Fruit fly (Drosophila melanogaster): Measurements from ENCODE around the gene CG17027.

- TF ChIP-seq CG34406 (GFP tag; optimal IDR thresholded peaks at IDR 0.05) (no peak), salr (GFP tag; optimal IDR thresholded peaks at IDR 0.05) (no peak), Sox102F (GFP tag; optimal IDR thresholded peaks at IDR 0.05) (no peak), CG31627 (GFP tag; optimal IDR thresholded peaks at IDR 0.05) (no peak), Blimp-1 (GFP tag; optimal IDR thresholded peaks at IDR 0.05) (no peak), Ets21C (GFP tag; optimal IDR thresholded peaks at IDR 0.05) (no peak), Eip75B (GFP tag; optimal IDR thresholded peaks at IDR 0.05) (no peak), vri (GFP tag; optimal IDR thresholded peaks at IDR 0.05) (no peak), fd59A (GFP tag; optimal IDR thresholded peaks at IDR 0.05) (no peak), CG6808 (GFP tag; optimal IDR thresholded peaks at IDR 0.05) (no peak), acj6 (GFP tag; optimal IDR thresholded peaks at IDR 0.05) (no peak), CG4318 (GFP tag; optimal IDR thresholded peaks at IDR 0.05) (no peak), CG15336 (GFP tag; IDR thresholded peaks at IDR 0.05) (0 out of 2 replicates have a peak, but pooled peaks have one; percentile 14)
Observed at dm6 chr3L:16018251-16018583, 38.3 kb downstream of the CG17027 start.

All from whole organism, prepupa.